Fruit fly (Drosophila melanogaster) whole organism, embryonic: ENCODE measurements around the gene CG5382.

Experiments
- Atf-2 ChIP-seq: fragments of 200-800 bp; sonication (Bioruptor generic); optimal IDR thresholded peaks from 2 replicates; lab custom pipeline; 2016; ENCODE audit warnings: missing biosample characterization, missing genetic modification characterization
- B-H2 ChIP-seq: fragments of 200-800 bp; sonication (Bioruptor generic); optimal IDR thresholded peaks from 2 replicates; lab custom pipeline; 2018; ENCODE audit warnings: missing biosample characterization, mild to moderate bottlenecking, missing genetic modification characterization
- C15 ChIP-seq: fragments of 200-800 bp; sonication (Bioruptor generic); IDR thresholded peaks from 3 replicates; pipeline ENCODE4 v1.3.6; 2022; ENCODE audit warnings: missing biosample characterization, missing genetic modification characterization
- CG10462 ChIP-seq: fragments of 200-800 bp; sonication (Bioruptor generic); optimal IDR thresholded peaks from 2 replicates; lab custom pipeline; 2016; ENCODE audit warnings: missing biosample characterization, missing genetic modification characterization
- CG10565 ChIP-seq: fragments of 200-800 bp; sonication (Bioruptor generic); optimal IDR thresholded peaks from 3 replicates; lab custom pipeline; 2016; ENCODE audit warnings: missing biosample characterization, mild to moderate bottlenecking, missing genetic modification characterization
- CG11456 ChIP-seq: fragments of 200-800 bp; sonication (Bioruptor generic); IDR thresholded peaks from 3 replicates; pipeline ENCODE4 v1.3.6; 2022; ENCODE audit warnings: missing biosample characterization, missing genetic modification characterization
- CG11696 ChIP-seq: fragments of 200-800 bp; sonication (Bioruptor generic); IDR thresholded peaks from 2 replicates; pipeline ENCODE4 v1.3.6; 2022; ENCODE audit warnings: missing biosample characterization, missing genetic modification characterization
- CG12219 ChIP-seq: fragments of 200-800 bp; sonication (Bioruptor generic); optimal IDR thresholded peaks from 3 replicates; lab custom pipeline; 2018; ENCODE audit warnings: missing biosample characterization, mild to moderate bottlenecking, missing genetic modification characterization
- CG12769 ChIP-seq: fragments of 200-800 bp; sonication (Bioruptor generic); optimal IDR thresholded peaks from 2 replicates; lab custom pipeline; 2019; ENCODE audit warnings: missing biosample characterization, mild to moderate bottlenecking, missing genetic modification characterization, moderate library complexity
- CG14050 ChIP-seq: fragments of 200-800 bp; sonication (Bioruptor generic); IDR thresholded peaks from 3 replicates; pipeline ENCODE4 v1.3.6; 2022; ENCODE audit warnings: missing biosample characterization, missing genetic modification characterization
- CG16863 ChIP-seq: fragments of 200-800 bp; sonication (Bioruptor generic); optimal IDR thresholded peaks from 3 replicates; lab custom pipeline; 2016; ENCODE audit warnings: missing biosample characterization, missing genetic modification characterization
- CG18764 ChIP-seq: fragments of 200-800 bp; sonication (Bioruptor generic); optimal IDR thresholded peaks from 3 replicates; lab custom pipeline; 2016; ENCODE audit warnings: missing biosample characterization, missing genetic modification characterization
- CG30020 ChIP-seq: fragments of 200-800 bp; optimal IDR thresholded peaks from 2 replicates; lab custom pipeline; 2019; ENCODE audit warnings: missing biosample characterization, mild to moderate bottlenecking, missing genetic modification characterization, moderate library complexity
- CG30403 ChIP-seq: fragments of 200-800 bp; sonication (Bioruptor generic); optimal IDR thresholded peaks from 3 replicates; lab custom pipeline; 2016; ENCODE audit warnings: missing biosample characterization, missing genetic modification characterization
- CG32532 ChIP-seq: fragments of 200-800 bp; sonication (Bioruptor generic); IDR thresholded peaks from 2 replicates; pipeline ENCODE4 v1.3.6; 2022; ENCODE audit warnings: missing biosample characterization, missing genetic modification characterization
- CG3407 ChIP-seq: fragments of 200-800 bp; sonication (Bioruptor generic); optimal IDR thresholded peaks from 2 replicates; lab custom pipeline; 2018; ENCODE audit warnings: missing biosample characterization, mild to moderate bottlenecking, missing genetic modification characterization
- CG4617 ChIP-seq: fragments of 200-800 bp; sonication (Bioruptor generic); optimal IDR thresholded peaks from 3 replicates; lab custom pipeline; 2016; ENCODE audit warnings: missing biosample characterization, missing genetic modification characterization, borderline replicate concordance
- CG4707 ChIP-seq: fragments of 200-800 bp; sonication (Bioruptor generic); optimal IDR thresholded peaks from 2 replicates; lab custom pipeline; 2018; ENCODE audit warnings: missing biosample characterization, mild to moderate bottlenecking, missing genetic modification characterization, moderate library complexity
- CG7745 ChIP-seq: fragments of 200-800 bp; sonication (Bioruptor generic); optimal IDR thresholded peaks from 2 replicates; lab custom pipeline; 2018; ENCODE audit warnings: missing biosample characterization, mild to moderate bottlenecking, missing genetic modification characterization, moderate library complexity
- CG8089 ChIP-seq: fragments of 200-800 bp; sonication (Bioruptor generic); optimal IDR thresholded peaks from 3 replicates; lab custom pipeline; 2016; ENCODE audit warnings: missing biosample characterization, missing genetic modification characterization
- CG8944 ChIP-seq: fragments of 200-800 bp; sonication (Bioruptor generic); optimal IDR thresholded peaks from 3 replicates; lab custom pipeline; 2016; ENCODE audit warnings: missing biosample characterization, missing genetic modification characterization
- CTCF ChIP-seq: fragments of 200-800 bp; sonication (Bioruptor generic); optimal IDR thresholded peaks from 2 replicates; lab custom pipeline; 2017; ENCODE audit warnings: missing biosample characterization, mild to moderate bottlenecking, missing genetic modification characterization, moderate library complexity
- Dll ChIP-seq: fragments of 200-800 bp; sonication (Bioruptor generic); IDR thresholded peaks from 4 replicates; pipeline ENCODE4 v1.3.6; 2022; ENCODE audit warnings: missing biosample characterization, missing genetic modification characterization; ENCODE audit not compliant: partially characterized antibody
- Doc2 ChIP-seq: fragments of 200-800 bp; sonication (Bioruptor generic); IDR thresholded peaks from 2 replicates; pipeline ENCODE4 v1.3.6; 2022; ENCODE audit warnings: missing biosample characterization, missing genetic modification characterization
- Fer1 ChIP-seq: fragments of 200-800 bp; sonication (Bioruptor generic); optimal IDR thresholded peaks from 2 replicates; lab custom pipeline; 2017; ENCODE audit warnings: missing biosample characterization, mild to moderate bottlenecking, missing genetic modification characterization
- Lim3 ChIP-seq: fragments of 200-800 bp; sonication (Bioruptor generic); IDR thresholded peaks from 2 replicates; pipeline ENCODE4 v1.3.6; 2022; ENCODE audit warnings: missing biosample characterization, missing genetic modification characterization
- MESR4 ChIP-seq: fragments of 200-800 bp; sonication (Bioruptor generic); optimal IDR thresholded peaks from 2 replicates; lab custom pipeline; 2018; ENCODE audit warnings: missing biosample characterization, mild to moderate bottlenecking, missing genetic modification characterization, moderate library complexity
- Mad ChIP-seq: fragments of 200-800 bp; sonication (Bioruptor generic); optimal IDR thresholded peaks from 2 replicates; lab custom pipeline; 2016; ENCODE audit warnings: missing biosample characterization, missing genetic modification characterization
- Myb ChIP-seq: fragments of 200-800 bp; sonication (Bioruptor generic); optimal IDR thresholded peaks from 2 replicates; lab custom pipeline; 2016; ENCODE audit warnings: missing biosample characterization, missing genetic modification characterization
- Ravus ChIP-seq: fragments of 200-800 bp; sonication (Bioruptor generic); IDR thresholded peaks from 2 replicates; pipeline ENCODE4 v1.3.6; 2022; ENCODE audit warnings: missing biosample characterization, missing genetic modification characterization
- Rx ChIP-seq: fragments of 200-800 bp; sonication (Bioruptor generic); IDR thresholded peaks from 2 replicates; pipeline ENCODE4 v1.3.6; 2022; ENCODE audit warnings: missing biosample characterization, missing genetic modification characterization
- Trl ChIP-seq, 3 experiments: fragments of >200 bp in 2 of 3; fragments of 200-800 bp in 1 of 3; sonication (Bioruptor generic) in 1 of 3; optimal IDR thresholded peaks; 2 replicates in 1 of 3; 3 replicates in 2 of 3; lab custom pipeline; 2016 to 2017; ENCODE audit warnings: missing biosample characterization in 1 of 3, missing genetic modification characterization in 1 of 3
- Vsx1 ChIP-seq: fragments of 200-800 bp; sonication (Bioruptor generic); optimal IDR thresholded peaks from 2 replicates; lab custom pipeline; 2017; ENCODE audit warnings: missing biosample characterization, mild to moderate bottlenecking, missing genetic modification characterization, missing genetic modification reagents
- al ChIP-seq: fragments of 200-800 bp; sonication (Bioruptor generic); IDR thresholded peaks from 2 replicates; pipeline ENCODE4 v1.3.6; 2022; ENCODE audit warnings: missing biosample characterization, missing genetic modification characterization
- ap ChIP-seq: fragments of 200-800 bp; sonication (Bioruptor generic); IDR thresholded peaks from 2 replicates; pipeline ENCODE4 v1.3.6; 2022; ENCODE audit warnings: missing biosample characterization, missing genetic modification characterization
- bigmax ChIP-seq: fragments of 200-800 bp; sonication (Bioruptor generic); optimal IDR thresholded peaks from 2 replicates; lab custom pipeline; 2018; ENCODE audit warnings: missing biosample characterization, mild to moderate bottlenecking, missing genetic modification characterization
- bowl ChIP-seq: fragments of 200-800 bp; sonication (Bioruptor generic); IDR thresholded peaks from 2 replicates; pipeline ENCODE4 v1.3.6; 2022; ENCODE audit warnings: missing biosample characterization, missing genetic modification characterization
- cas ChIP-seq: fragments of 200-800 bp; sonication (Bioruptor generic); IDR thresholded peaks from 2 replicates; pipeline ENCODE4 v1.3.6; 2022; ENCODE audit warnings: missing biosample characterization, missing genetic modification characterization
- cg ChIP-seq: fragments of 200-800 bp; sonication (Bioruptor generic); optimal IDR thresholded peaks from 3 replicates; lab custom pipeline; 2019; ENCODE audit warnings: missing biosample characterization, mild to moderate bottlenecking, missing genetic modification characterization, moderate library complexity
- chn ChIP-seq: fragments of 200-800 bp; sonication (Bioruptor generic); optimal IDR thresholded peaks from 2 replicates; lab custom pipeline; 2016; ENCODE audit warnings: missing biosample characterization, missing genetic modification characterization
- crol ChIP-seq: fragments of 200-800 bp; sonication (Bioruptor generic); IDR thresholded peaks from 2 replicates; pipeline ENCODE4 v1.3.6; 2022; ENCODE audit warnings: missing biosample characterization, missing genetic modification characterization
- jing ChIP-seq: fragments of 200-800 bp; sonication (Bioruptor generic); optimal IDR thresholded peaks from 2 replicates; lab custom pipeline; 2018; ENCODE audit warnings: missing biosample characterization, mild to moderate bottlenecking, missing genetic modification characterization
- otp ChIP-seq: fragments of 200-800 bp; sonication (Bioruptor generic); IDR thresholded peaks from 3 replicates; pipeline ENCODE4, ENCODE4 v1.3.6; 2022; ENCODE audit warnings: missing biosample characterization, missing genetic modification characterization
- pan ChIP-seq, 4 experiments: fragments of >200 bp in 3 of 4; fragments of 200-800 bp in 1 of 4; sonication (Bioruptor generic) in 1 of 4; optimal IDR thresholded peaks in 3 of 4; IDR thresholded peaks in 1 of 4; 2 replicates each; pipeline versions ENCODE4 v1.3.6 to Lab custom; 2017 to 2022; ENCODE audit warnings: missing biosample characterization in 2 of 4, missing genetic modification characterization in 2 of 4, mixed read lengths in 1 of 4
- pum ChIP-seq: fragments of 200-800 bp; sonication (Bioruptor generic); optimal IDR thresholded peaks from 2 replicates; lab custom pipeline; 2016; ENCODE audit warnings: missing biosample characterization, missing genetic modification characterization
- repo ChIP-seq: fragments of 200-800 bp; sonication (Bioruptor generic); optimal IDR thresholded peaks from 2 replicates; lab custom pipeline; 2016; ENCODE audit warnings: missing biosample characterization, missing genetic modification characterization
- row ChIP-seq: fragments of 200-800 bp; sonication (Bioruptor generic); IDR thresholded peaks from 3 replicates; pipeline ENCODE4 v1.3.6; 2022; ENCODE audit warnings: missing biosample characterization, missing genetic modification characterization
- schlank ChIP-seq: fragments of 200-800 bp; sonication (Bioruptor generic); optimal IDR thresholded peaks from 2 replicates; lab custom pipeline; 2018; ENCODE audit warnings: missing biosample characterization, mild to moderate bottlenecking, missing genetic modification characterization
- sens-2 ChIP-seq: fragments of 200-800 bp; sonication (Bioruptor generic); IDR thresholded peaks from 2 replicates; pipeline ENCODE4 v1.3.6; 2022; ENCODE audit warnings: missing biosample characterization, missing genetic modification characterization
- shn ChIP-seq: fragments of 200-800 bp; sonication (Bioruptor generic); optimal IDR thresholded peaks from 3 replicates; lab custom pipeline; 2016; ENCODE audit warnings: missing biosample characterization, missing genetic modification characterization
- sob ChIP-seq: fragments of 200-800 bp; sonication (Bioruptor generic); IDR thresholded peaks from 2 replicates; pipeline ENCODE4 v1.3.6; 2022; ENCODE audit warnings: missing biosample characterization, missing genetic modification characterization
- tin ChIP-seq: fragments of 200-800 bp; sonication (Bioruptor generic); optimal IDR thresholded peaks from 3 replicates; lab custom pipeline; 2016; ENCODE audit warnings: missing biosample characterization, missing genetic modification characterization

CG5382 gene

DNA sequence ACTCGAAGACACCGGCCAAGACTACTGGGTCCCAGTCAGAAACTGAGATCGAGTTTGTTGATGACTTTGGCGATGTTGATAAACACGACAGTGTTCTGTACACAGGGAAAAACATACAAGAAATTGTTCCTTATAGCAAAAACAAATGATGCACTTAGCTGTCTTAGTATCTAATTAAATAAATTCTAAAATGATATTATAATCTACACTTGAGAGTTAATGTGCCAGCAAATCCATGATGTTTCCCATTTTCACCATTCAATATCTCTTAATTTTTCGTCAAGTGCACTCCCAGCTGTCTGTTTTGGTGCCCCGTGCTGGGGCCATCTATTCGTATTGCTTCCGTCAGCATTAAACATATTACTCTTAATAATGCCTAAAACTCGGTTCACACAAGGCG is 34.5 kb upstream of the CG5382 start (continued):
- TF ChIP-seq Ravus (GFP tag; lab: Robert Waterston, UW): no peak
- TF ChIP-seq Lim3: no peak
- peak; percentile 28; the same call in 1 of the 2 replicates for TF ChIP-seq al (GFP tag; lab: Robert Waterston, UW)
- no peak for TF ChIP-seq CG11696 (GFP tag; lab: Robert Waterston, UW)
- peak; percentile 75 for TF ChIP-seq CG32532
- TF ChIP-seq chn (GFP tag; lab: Kevin White, UChicago): no peak
- TF ChIP-seq ap (GFP tag; lab: Robert Waterston, UW): no peak
- TF ChIP-seq CG12769 (tag; lab: Kevin White, UChicago): peak; percentile 40
- no peak for TF ChIP-seq bowl (GFP tag; lab: Robert Waterston, UW)
- TF ChIP-seq schlank: no peak
- TF ChIP-seq CG10462 (GFP tag; lab: Kevin White, UChicago): no peak
- no peak for TF ChIP-seq repo (GFP tag; lab: Kevin White, UChicago)
- no peak for TF ChIP-seq CTCF (GFP tag; lab: Kevin White, UChicago)
- no peak for TF ChIP-seq Mad (GFP tag; lab: Kevin White, UChicago)
- no peak for TF ChIP-seq CG4707 (GFP tag; lab: Kevin White, UChicago)
- peak; percentile 55; the same call in 1 of the 3 replicates for TF ChIP-seq CG11456 (GFP tag; lab: Robert Waterston, UW)
- TF ChIP-seq cg (GFP tag; lab: Kevin White, UChicago): no peak
- no peak for TF ChIP-seq CG10565 (GFP tag; lab: Kevin White, UChicago)
- TF ChIP-seq row (GFP tag; lab: Robert Waterston, UW): peak; percentile 61; the same call in 2 of the 3 replicates
- TF ChIP-seq CG12219 (GFP tag; lab: Kevin White, UChicago): no peak
- TF ChIP-seq CG3407 (GFP tag; lab: Kevin White, UChicago): no peak
- no peak for TF ChIP-seq Dll (GFP tag; lab: Robert Waterston, UW)
- no peak for TF ChIP-seq CG16863 (GFP tag; lab: Kevin White, UChicago)
- TF ChIP-seq crol (GFP tag; lab: Robert Waterston, UW): no peak
- TF ChIP-seq sens-2 (GFP tag; lab: Robert Waterston, UW): no peak
- TF ChIP-seq CG4617 (GFP tag; lab: Kevin White, UChicago): no peak
- TF ChIP-seq pum (GFP tag; lab: Kevin White, UChicago): no peak
- TF ChIP-seq CG8089 (GFP tag; lab: Kevin White, UChicago): no peak
- TF ChIP-seq CG18764 (GFP tag; lab: Kevin White, UChicago): no peak
- no peak for TF ChIP-seq CG14050 (GFP tag; lab: Robert Waterston, UW)
- no peak for TF ChIP-seq Atf-2 (GFP tag; lab: Kevin White, UChicago)
- TF ChIP-seq shn (GFP tag; lab: Kevin White, UChicago): no peak
- no peak for TF ChIP-seq CG7745 (tag; lab: Kevin White, UChicago)
- TF ChIP-seq jing: no peak
- TF ChIP-seq Vsx1 (GFP tag; lab: Kevin White, UChicago): no peak
- TF ChIP-seq CG30020 (tag; lab: Kevin White, UChicago): no peak
- TF ChIP-seq CG30403 (GFP tag; lab: Kevin White, UChicago): peak; percentile 3
- no peak for TF ChIP-seq Myb (GFP tag; lab: Kevin White, UChicago)
- TF ChIP-seq tin (GFP tag; lab: Kevin White, UChicago): peak; percentile 3
- TF ChIP-seq CG8944 (GFP tag; lab: Kevin White, UChicago): no peak
- TF ChIP-seq otp (GFP tag; lab: Robert Waterston, UW): no peak
- TF ChIP-seq bigmax (GFP tag; lab: Kevin White, UChicago): no peak
- TF ChIP-seq Rx (GFP tag; lab: Robert Waterston, UW): no peak
- no peak for TF ChIP-seq Trl (optimal IDR thresholded peaks at IDR 0.05; lab: Kevin White, UChicago)
- TF ChIP-seq Trl (GFP tag; optimal IDR thresholded peaks at IDR 0.05; lab: Kevin White, UChicago): no peak
- TF ChIP-seq sob (GFP tag; lab: Robert Waterston, UW): 0 out of 2 replicates have a peak, but pooled peaks have one; percentile 29
- no peak for TF ChIP-seq pan (optimal IDR thresholded peaks at IDR 0.05; lab: Kevin White, UChicago)
- TF ChIP-seq pan (GFP tag; optimal IDR thresholded peaks at IDR 0.05 in 1 of 2, IDR thresholded peaks at IDR 0.05 in 1 of 2): peak in 1 of 2 experiments; percentile 40
- TF ChIP-seq Doc2 (GFP tag; lab: Robert Waterston, UW): no peak
- TF ChIP-seq C15: no peak
- TF ChIP-seq B-H2 (GFP tag; lab: Kevin White, UChicago): no peak
- TF ChIP-seq cas (GFP tag; lab: Robert Waterston, UW): no peak
- no peak for TF ChIP-seq MESR4
- no peak for TF ChIP-seq Fer1 (GFP tag; lab: Kevin White, UChicago)
